Fruit fly (Drosophila melanogaster) whole organism, embryonic: ENCODE data around the gene CG9222.

ENCODE experiments used
- Blimp-1 ChIP-seq: fragments of 200-800 bp; sonication (Bioruptor generic); optimal IDR thresholded peaks from 3 replicates; lab custom pipeline; 2018; ENCODE audit warnings: missing biosample characterization, missing genetic modification characterization, mild to moderate bottlenecking, moderate library complexity, missing genetic modification reagents
- CG10147 ChIP-seq: fragments of 200-800 bp; sonication (Bioruptor generic); optimal IDR thresholded peaks from 2 replicates; lab custom pipeline; 2019; ENCODE audit warnings: missing biosample characterization, mild to moderate bottlenecking, missing genetic modification characterization, moderate library complexity
- CG10267 ChIP-seq: fragments of 200-800 bp; sonication (Bioruptor generic); optimal IDR thresholded peaks from 2 replicates; lab custom pipeline; 2018; ENCODE audit warnings: missing biosample characterization, mild to moderate bottlenecking, missing genetic modification characterization, moderate library complexity
- CG12769 ChIP-seq: fragments of 200-800 bp; sonication (Bioruptor generic); optimal IDR thresholded peaks from 2 replicates; lab custom pipeline; 2019; ENCODE audit warnings: missing biosample characterization, mild to moderate bottlenecking, missing genetic modification characterization, moderate library complexity
- CG1603 ChIP-seq: fragments of 200-800 bp; sonication (Bioruptor generic); optimal IDR thresholded peaks from 2 replicates; lab custom pipeline; 2019; ENCODE audit warnings: missing biosample characterization, mild to moderate bottlenecking, missing genetic modification characterization, moderate library complexity
- CG17612 ChIP-seq: fragments of 200-800 bp; sonication (Bioruptor generic); IDR thresholded peaks from 2 replicates; pipeline ENCODE4 v1.3.6; 2022; ENCODE audit warnings: missing biosample characterization, missing genetic modification characterization
- CG31441 ChIP-seq: fragments of 200-800 bp; sonication (Bioruptor generic); IDR thresholded peaks from 2 replicates; pipeline ENCODE4 v1.3.6; 2022; ENCODE audit warnings: missing biosample characterization, missing genetic modification characterization
- CG32772 ChIP-seq: fragments of 200-800 bp; sonication (Bioruptor generic); IDR thresholded peaks from 2 replicates; pipeline ENCODE4 v1.3.6; 2022; ENCODE audit warnings: missing biosample characterization, missing genetic modification characterization
- CG33213 ChIP-seq: fragments of 200-800 bp; sonication (Bioruptor generic); optimal IDR thresholded peaks from 3 replicates; lab custom pipeline; 2016; ENCODE audit warnings: missing biosample characterization, missing genetic modification characterization
- CG33557 ChIP-seq: fragments of 200-800 bp; sonication (Bioruptor generic); optimal IDR thresholded peaks from 2 replicates; lab custom pipeline; 2019; ENCODE audit warnings: missing biosample characterization, mild to moderate bottlenecking, missing genetic modification characterization, moderate library complexity
- CG4424 ChIP-seq: fragments of 200-800 bp; sonication (Bioruptor generic); optimal IDR thresholded peaks from 3 replicates; lab custom pipeline; 2016; ENCODE audit warnings: missing biosample characterization, missing genetic modification characterization
- CG5180 ChIP-seq: fragments of 200-800 bp; sonication (Bioruptor generic); optimal IDR thresholded peaks from 3 replicates; lab custom pipeline; 2017; ENCODE audit warnings: missing biosample characterization, missing genetic modification characterization, mild to moderate bottlenecking, moderate library complexity, missing genetic modification reagents
- CG6791 ChIP-seq: fragments of 200-800 bp; sonication (Bioruptor generic); IDR thresholded peaks from 3 replicates; pipeline ENCODE4 v1.3.6; 2022; ENCODE audit warnings: missing biosample characterization, missing genetic modification characterization; ENCODE audit not compliant: partially characterized antibody
- CG7271 ChIP-seq: fragments of 200-800 bp; sonication (Bioruptor generic); optimal IDR thresholded peaks from 2 replicates; lab custom pipeline; 2018; ENCODE audit warnings: missing biosample characterization, mild to moderate bottlenecking, missing genetic modification characterization, moderate library complexity
- CG8765 ChIP-seq: fragments of 200-800 bp; sonication (Bioruptor generic); IDR thresholded peaks from 2 replicates; pipeline ENCODE4 v1.3.6; 2022; ENCODE audit warnings: missing biosample characterization, missing genetic modification characterization
- D ChIP-seq, 2 experiments: fragments of 200-800 bp in 1 of 2; fragments of >200 bp in 1 of 2; sonication (Bioruptor generic) in 1 of 2; optimal IDR thresholded peaks; 2 replicates in 1 of 2; 3 replicates in 1 of 2; lab custom pipeline; 2017; ENCODE audit warnings: mild to moderate bottlenecking in 1 of 2, missing biosample characterization in 1 of 2, missing genetic modification characterization in 1 of 2, missing genetic modification reagents in 1 of 2
- Dbx ChIP-seq: fragments of 200-800 bp; sonication (Bioruptor generic); IDR thresholded peaks from 3 replicates; pipeline ENCODE4 v1.3.6; 2022; ENCODE audit warnings: missing biosample characterization, missing genetic modification characterization
- Dref ChIP-seq: fragments of 200-800 bp; sonication (Bioruptor generic); IDR thresholded peaks from 2 replicates; pipeline ENCODE4 v1.3.6; 2022; ENCODE audit warnings: missing biosample characterization, missing genetic modification characterization
- Fer2 ChIP-seq: fragments of 200-800 bp; sonication (Bioruptor generic); optimal IDR thresholded peaks from 2 replicates; lab custom pipeline; 2018; ENCODE audit warnings: missing biosample characterization, mild to moderate bottlenecking, missing genetic modification characterization, moderate library complexity
- Fer3 ChIP-seq: fragments of 200-800 bp; sonication (Bioruptor generic); optimal IDR thresholded peaks from 2 replicates; lab custom pipeline; 2018; ENCODE audit warnings: missing biosample characterization, mild to moderate bottlenecking, missing genetic modification characterization, moderate library complexity
- MESR4 ChIP-seq: fragments of 200-800 bp; sonication (Bioruptor generic); optimal IDR thresholded peaks from 2 replicates; lab custom pipeline; 2018; ENCODE audit warnings: missing biosample characterization, mild to moderate bottlenecking, missing genetic modification characterization, moderate library complexity
- Neu2 ChIP-seq: fragments of 200-800 bp; sonication (Bioruptor generic); optimal IDR thresholded peaks from 3 replicates; lab custom pipeline; 2016; ENCODE audit warnings: missing biosample characterization, missing genetic modification characterization, borderline replicate concordance
- Oaz ChIP-seq: fragments of 200-800 bp; sonication (Bioruptor generic); IDR thresholded peaks from 2 replicates; pipeline ENCODE4 v1.3.6; 2022; ENCODE audit warnings: missing biosample characterization, missing genetic modification characterization
- PHDP ChIP-seq: fragments of 200-800 bp; sonication (Bioruptor generic); optimal IDR thresholded peaks from 3 replicates; lab custom pipeline; 2018; ENCODE audit warnings: missing biosample characterization, mild to moderate bottlenecking, missing genetic modification characterization, moderate library complexity
- Poxn ChIP-seq: fragments of 200-800 bp; sonication (Bioruptor generic); IDR thresholded peaks from 2 replicates; pipeline ENCODE4 v1.3.6; 2022; ENCODE audit warnings: missing biosample characterization, missing genetic modification characterization
- YL-1 ChIP-seq: fragments of 200-800 bp; sonication (Bioruptor generic); optimal IDR thresholded peaks from 3 replicates; lab custom pipeline; 2017; ENCODE audit warnings: missing biosample characterization, mild to moderate bottlenecking, missing genetic modification characterization
- ase ChIP-seq: fragments of 200-800 bp; sonication (Bioruptor generic); IDR thresholded peaks from 3 replicates; pipeline ENCODE4 v1.3.6; 2022; ENCODE audit warnings: missing biosample characterization, missing genetic modification characterization
- az2 ChIP-seq: fragments of 200-800 bp; sonication (Bioruptor generic); optimal IDR thresholded peaks from 3 replicates; lab custom pipeline; 2016; ENCODE audit warnings: missing biosample characterization, missing genetic modification characterization
- bbx ChIP-seq: fragments of 200-800 bp; sonication (Bioruptor generic); IDR thresholded peaks from 2 replicates; pipeline ENCODE4 v1.3.6; 2022; ENCODE audit warnings: missing biosample characterization, missing genetic modification characterization; ENCODE audit not compliant: partially characterized antibody
- br ChIP-seq: fragments of >200 bp; optimal IDR thresholded peaks from 2 replicates; lab custom pipeline; 2017
- btn ChIP-seq: fragments of 200-800 bp; sonication (Bioruptor generic); optimal IDR thresholded peaks from 2 replicates; lab custom pipeline; 2016; ENCODE audit warnings: missing biosample characterization, missing genetic modification characterization
- chinmo ChIP-seq: fragments of 200-800 bp; sonication (Bioruptor generic); IDR thresholded peaks from 4 replicates; pipeline ENCODE4 v1.3.6; 2022; ENCODE audit warnings: missing biosample characterization, missing genetic modification characterization; ENCODE audit not compliant: partially characterized antibody
- corto ChIP-seq: fragments of 200-800 bp; sonication (Bioruptor generic); optimal IDR thresholded peaks from 2 replicates; lab custom pipeline; 2016; ENCODE audit warnings: missing biosample characterization, mild to moderate bottlenecking, missing genetic modification characterization, moderate library complexity
- fd64A ChIP-seq: fragments of 200-800 bp; sonication (Bioruptor generic); optimal IDR thresholded peaks from 3 replicates; lab custom pipeline; 2018; ENCODE audit warnings: missing biosample characterization, mild to moderate bottlenecking, missing genetic modification characterization
- fd96Cb ChIP-seq: fragments of 200-800 bp; sonication (Bioruptor generic); optimal IDR thresholded peaks from 2 replicates; lab custom pipeline; 2018; ENCODE audit warnings: missing biosample characterization, mild to moderate bottlenecking, missing genetic modification characterization, moderate library complexity
- h ChIP-seq: fragments of >200 bp; optimal IDR thresholded peaks from 2 replicates; lab custom pipeline; 2017
- jing ChIP-seq: fragments of 200-800 bp; sonication (Bioruptor generic); optimal IDR thresholded peaks from 2 replicates; lab custom pipeline; 2018; ENCODE audit warnings: missing biosample characterization, mild to moderate bottlenecking, missing genetic modification characterization
- lab ChIP-seq: fragments of 200-800 bp; sonication (Bioruptor generic); optimal IDR thresholded peaks from 3 replicates; lab custom pipeline; 2017; ENCODE audit warnings: missing biosample characterization, missing genetic modification characterization, mild to moderate bottlenecking, moderate library complexity, missing genetic modification reagents
- lov ChIP-seq, 2 experiments: fragments of 200-800 bp in 1 of 2; fragments of >200 bp in 1 of 2; sonication (Bioruptor generic) in 1 of 2; IDR thresholded peaks in 1 of 2; optimal IDR thresholded peaks in 1 of 2; 2 replicates in 1 of 2; 3 replicates in 1 of 2; pipeline versions ENCODE4 v1.3.6 to Lab custom; 2017 to 2022; ENCODE audit warnings: missing biosample characterization in 1 of 2, missing genetic modification characterization in 1 of 2
- nerfin-1 ChIP-seq: fragments of 200-800 bp; sonication (Bioruptor generic); optimal IDR thresholded peaks from 3 replicates; lab custom pipeline; 2019; ENCODE audit warnings: missing biosample characterization, mild to moderate bottlenecking, missing genetic modification characterization, moderate library complexity
- nmo ChIP-seq: fragments of 200-800 bp; sonication (Bioruptor generic); optimal IDR thresholded peaks from 2 replicates; lab custom pipeline; 2018; ENCODE audit warnings: missing biosample characterization, mild to moderate bottlenecking, missing genetic modification characterization, moderate library complexity
- otp ChIP-seq: fragments of 200-800 bp; sonication (Bioruptor generic); IDR thresholded peaks from 3 replicates; pipeline ENCODE4, ENCODE4 v1.3.6; 2022; ENCODE audit warnings: missing biosample characterization, missing genetic modification characterization
- prd ChIP-seq, 3 experiments: fragments of >200 bp in 2 of 3; fragments of 200-800 bp in 1 of 3; sonication (Bioruptor generic) in 1 of 3; optimal IDR thresholded peaks in 2 of 3; IDR thresholded peaks in 1 of 3; 2 replicates in 2 of 3; 3 replicates in 1 of 3; pipeline versions ENCODE4 v1.3.6 to Lab custom; 2017 to 2022; ENCODE audit warnings: missing biosample characterization in 1 of 3, missing genetic modification characterization in 1 of 3
- row ChIP-seq: fragments of 200-800 bp; sonication (Bioruptor generic); IDR thresholded peaks from 3 replicates; pipeline ENCODE4 v1.3.6; 2022; ENCODE audit warnings: missing biosample characterization, missing genetic modification characterization
- salm ChIP-seq: fragments of 200-800 bp; sonication (Bioruptor generic); optimal IDR thresholded peaks from 2 replicates; lab custom pipeline; 2018; ENCODE audit warnings: missing biosample characterization, mild to moderate bottlenecking, missing genetic modification characterization
- sim ChIP-seq: fragments of 200-800 bp; sonication (Bioruptor generic); IDR thresholded peaks from 2 replicates; pipeline ENCODE4 v1.3.6; 2022; ENCODE audit warnings: missing biosample characterization, missing genetic modification characterization
- twi ChIP-seq: fragments of 200-800 bp; optimal IDR thresholded peaks from 2 replicates; lab custom pipeline; 2019; ENCODE audit warnings: missing biosample characterization, mild to moderate bottlenecking, missing genetic modification characterization, moderate library complexity
- z ChIP-seq: fragments of 200-800 bp; sonication (Bioruptor generic); IDR thresholded peaks from 3 replicates; pipeline ENCODE4 v1.3.6; 2022; ENCODE audit warnings: missing biosample characterization, missing genetic modification characterization
- zen2 ChIP-seq: fragments of 200-800 bp; sonication (Bioruptor generic); IDR thresholded peaks from 3 replicates; pipeline ENCODE4 v1.3.6; 2022; ENCODE audit warnings: missing biosample characterization, missing genetic modification characterization; ENCODE audit not compliant: partially characterized antibody

Gene CG9222

DNA sequence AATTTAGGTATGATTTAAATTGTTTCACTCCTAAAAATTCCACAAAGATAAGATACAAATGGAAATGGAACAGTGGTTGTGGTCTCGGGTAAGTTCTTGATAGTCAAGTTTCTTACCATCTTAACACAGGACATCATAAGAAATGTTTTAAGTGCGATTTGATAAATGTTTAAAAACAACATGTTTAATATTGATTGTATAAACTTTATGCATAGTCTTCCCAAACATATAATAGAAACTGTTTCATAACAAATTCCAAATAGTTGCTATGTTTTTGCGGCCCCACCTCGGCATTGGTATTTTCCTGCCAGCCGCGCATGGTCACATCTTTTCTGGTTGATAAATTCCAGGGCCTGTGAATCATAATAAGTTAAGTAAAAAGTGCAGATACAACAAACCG, 6.0 kb upstream of the CG9222 start, which contains the start of gene Arpc4 (continued):
- TF ChIP-seq Fer3 (tag; lab: Kevin White, UChicago) (peak; percentile 56), nerfin-1 (tag; lab: Kevin White, UChicago) (peak; percentile 69), fd64A (GFP tag; lab: Kevin White, UChicago) (no peak), CG12769 (tag; lab: Kevin White, UChicago) (no peak), row (peak; percentile 82), Fer2 (tag; lab: Kevin White, UChicago) (no peak), fd96Cb (peak; percentile 47), CG10147 (GFP tag; lab: Kevin White, UChicago) (no peak), lab (GFP tag; lab: Kevin White, UChicago) (peak; percentile 57), Neu2 (GFP tag; lab: Kevin White, UChicago) (no peak), twi (tag; lab: Kevin White, UChicago) (no peak), jing (no peak), CG31441 (GFP tag; lab: Robert Waterston, UW) (no peak; the same call in 1 of the 2 replicates), Dbx (GFP tag; lab: Robert Waterston, UW) (peak; percentile 77), z (GFP tag; lab: Robert Waterston, UW) (no peak), az2 (GFP tag; lab: Kevin White, UChicago) (peak; percentile 67), h (lab: Kevin White, UChicago) (no peak), bbx (no peak), PHDP (tag; lab: Kevin White, UChicago) (no peak), br (lab: Kevin White, UChicago) (no peak), CG6791 (GFP tag; lab: Robert Waterston, UW) (no peak), salm (tag; lab: Kevin White, UChicago) (no peak), CG7271 (tag; lab: Kevin White, UChicago) (peak; percentile 23), prd (optimal IDR thresholded peaks at IDR 0.05; lab: Kevin White, UChicago) (no peak), prd (GFP tag; IDR thresholded peaks at IDR 0.05; lab: Robert Waterston, UW) (peak; percentile 67; the same call in 2 of the 3 replicates), Dref (GFP tag; lab: Robert Waterston, UW) (0 out of 2 replicates have a peak, but pooled peaks have one; percentile 19), CG1603 (tag; lab: Kevin White, UChicago) (peak; percentile 79), ase (peak; percentile 46; the same call in 1 of the 3 replicates), lov (optimal IDR thresholded peaks at IDR 0.05; lab: Kevin White, UChicago) (no peak), lov (GFP tag; IDR thresholded peaks at IDR 0.05; lab: Robert Waterston, UW) (no peak), corto (no peak), nmo (GFP tag; lab: Kevin White, UChicago) (peak; percentile 66), zen2 (no peak), CG10267 (peak; percentile 63), CG17612 (GFP tag; lab: Robert Waterston, UW) (no peak), CG8765 (peak; percentile 42; the same call in 1 of the 2 replicates), chinmo (GFP tag; lab: Robert Waterston, UW) (no peak), Blimp-1 (no peak), CG32772 (peak; percentile 49), Oaz (GFP tag; lab: Robert Waterston, UW) (peak; percentile 72), D (optimal IDR thresholded peaks at IDR 0.05; lab: Kevin White, UChicago) (no peak), D (GFP tag; optimal IDR thresholded peaks at IDR 0.05; lab: Kevin White, UChicago) (no peak), CG33557 (GFP tag; lab: Kevin White, UChicago) (no peak), MESR4 (no peak), CG4424 (GFP tag; lab: Kevin White, UChicago) (peak; percentile 39), btn (GFP tag; lab: Kevin White, UChicago) (no peak), CG33213 (peak; percentile 19), Poxn (no peak), sim (GFP tag; lab: Robert Waterston, UW) (no peak), CG5180 (no peak), YL-1 (peak; percentile 44), otp (GFP tag; lab: Robert Waterston, UW) (no peak)
